Worm (Caenorhabditis elegans) whole organism, mixed stage, embryonic: ENCODE measurements around the gene str-230.

Source experiments
- M03D4.4 ChIP-seq: sonication (generic microtip); optimal IDR thresholded peaks from 2 replicates; lab custom pipeline; 2017; ENCODE audit warnings: mild to moderate bottlenecking, missing genetic modification characterization, missing compliant biosample characterization
- bed-3 ChIP-seq: fragments of 200-800 bp; sonication (Bioruptor generic); optimal IDR thresholded peaks from 3 replicates; lab custom pipeline; 2018; ENCODE audit warnings: mild to moderate bottlenecking, missing genetic modification characterization, moderate library complexity, missing compliant biosample characterization
- blmp-1 ChIP-seq: fragments of 150-350 bp; optimal IDR thresholded peaks from 2 replicates; lab custom pipeline; 2014; ENCODE audit warnings: missing biosample characterization, missing genetic modification characterization
- ceh-39 ChIP-seq: fragments of 150-350 bp; optimal IDR thresholded peaks from 2 replicates; lab custom pipeline; 2014; ENCODE audit warnings: missing biosample characterization, missing genetic modification characterization
- ceh-43 ChIP-seq: fragments of 200-800 bp; sonication (Bioruptor generic); optimal IDR thresholded peaks from 2 replicates; lab custom pipeline; 2018; ENCODE audit warnings: mild to moderate bottlenecking, missing genetic modification characterization, moderate library complexity, missing compliant biosample characterization
- ceh-83 ChIP-seq: fragments of 200-800 bp; sonication (Bioruptor generic); optimal IDR thresholded peaks from 2 replicates; lab custom pipeline; 2018; ENCODE audit warnings: mild to moderate bottlenecking, missing genetic modification characterization, missing compliant biosample characterization
- cnd-1 ChIP-seq: fragments of 200-800 bp; sonication (Bioruptor generic); optimal IDR thresholded peaks from 2 replicates; lab custom pipeline; 2018; ENCODE audit warnings: mild to moderate bottlenecking, missing genetic modification characterization, missing compliant biosample characterization
- drap-1 ChIP-seq: fragments of 200-800 bp; sonication (Bioruptor generic); optimal IDR thresholded peaks from 3 replicates; lab custom pipeline; 2018; ENCODE audit warnings: mild to moderate bottlenecking, missing genetic modification characterization, missing compliant biosample characterization
- elt-1 ChIP-seq: sonication (generic microtip); optimal IDR thresholded peaks from 2 replicates; lab custom pipeline; 2017; ENCODE audit warnings: missing genetic modification characterization, mild to moderate bottlenecking, missing compliant biosample characterization, antibody characterized with exemption, moderate library complexity, borderline replicate concordance; ENCODE audit not compliant: insufficient read depth
- elt-3 ChIP-seq: fragments of 150-350 bp; optimal IDR thresholded peaks from 2 replicates; lab custom pipeline; 2014; ENCODE audit warnings: missing biosample characterization, missing genetic modification characterization
- flh-1 ChIP-seq: fragments of 200-800 bp; sonication (Bioruptor generic); optimal IDR thresholded peaks from 2 replicates; lab custom pipeline; 2018; ENCODE audit warnings: mild to moderate bottlenecking, missing genetic modification characterization, moderate library complexity, missing compliant biosample characterization
- lin-13 ChIP-seq: fragments of 150-350 bp; optimal IDR thresholded peaks from 2 replicates; lab custom pipeline; 2014; ENCODE audit warnings: missing biosample characterization, missing genetic modification characterization
- lin-32 ChIP-seq: fragments of 200-800 bp; sonication (Bioruptor generic); optimal IDR thresholded peaks from 2 replicates; lab custom pipeline; 2018; ENCODE audit warnings: mild to moderate bottlenecking, missing genetic modification characterization, missing compliant biosample characterization
- mab-5 ChIP-seq: fragments of 150-350 bp; optimal IDR thresholded peaks from 2 replicates; lab custom pipeline; 2014; ENCODE audit warnings: missing biosample characterization, missing genetic modification characterization
- mep-1 ChIP-seq: fragments of 150-350 bp; optimal IDR thresholded peaks from 2 replicates; lab custom pipeline; 2017; ENCODE audit warnings: missing biosample characterization, missing genetic modification reagents, missing genetic modification characterization, inconsistent platforms
- mls-2 ChIP-seq: sonication (generic microtip); optimal IDR thresholded peaks from 2 replicates; lab custom pipeline; 2016; ENCODE audit warnings: mild to moderate bottlenecking, missing genetic modification characterization, moderate library complexity, missing compliant biosample characterization
- nhr-12 ChIP-seq: fragments of 150-350 bp; optimal IDR thresholded peaks from 2 replicates; lab custom pipeline; 2014; ENCODE audit warnings: missing biosample characterization, missing genetic modification characterization
- nhr-2 ChIP-seq: fragments of 150-350 bp; optimal IDR thresholded peaks from 2 replicates; lab custom pipeline; 2014; ENCODE audit warnings: missing biosample characterization, missing genetic modification characterization
- nhr-237 ChIP-seq: fragments of 150-350 bp; optimal IDR thresholded peaks from 2 replicates; lab custom pipeline; 2014; ENCODE audit warnings: missing biosample characterization, missing genetic modification characterization
- nhr-28 ChIP-seq: fragments of 150-350 bp; optimal IDR thresholded peaks from 2 replicates; lab custom pipeline; 2014; ENCODE audit warnings: missing biosample characterization, missing genetic modification characterization
- nhr-76 ChIP-seq: sonication (generic microtip); optimal IDR thresholded peaks from 2 replicates; lab custom pipeline; 2017; ENCODE audit warnings: missing biosample characterization, missing genetic modification characterization
- sem-2 ChIP-seq: fragments of 200-800 bp; sonication (Bioruptor generic); optimal IDR thresholded peaks from 2 replicates; lab custom pipeline; 2018; ENCODE audit warnings: mild to moderate bottlenecking, missing genetic modification characterization, missing compliant biosample characterization
- snpc-4 ChIP-seq: fragments of 150-350 bp; optimal IDR thresholded peaks from 2 replicates; lab custom pipeline; 2014; ENCODE audit warnings: missing biosample characterization, missing genetic modification characterization
- sptf-1 ChIP-seq: sonication (generic microtip); optimal IDR thresholded peaks from 2 replicates; lab custom pipeline; 2017; ENCODE audit warnings: mild to moderate bottlenecking, missing genetic modification characterization, moderate library complexity, missing compliant biosample characterization
- tbx-8 ChIP-seq: fragments of 200-800 bp; sonication (Bioruptor generic); optimal IDR thresholded peaks from 2 replicates; lab custom pipeline; 2018; ENCODE audit warnings: mild to moderate bottlenecking, missing genetic modification characterization, moderate library complexity, missing compliant biosample characterization
- unc-120 ChIP-seq: sonication (generic microtip); optimal IDR thresholded peaks from 2 replicates; lab custom pipeline; 2017; ENCODE audit warnings: missing genetic modification characterization, missing compliant biosample characterization; ENCODE audit not compliant: poor library complexity, severe bottlenecking
- unc-39 ChIP-seq: fragments of 150-350 bp; optimal IDR thresholded peaks from 2 replicates; lab custom pipeline; 2014; ENCODE audit warnings: missing biosample characterization, missing genetic modification characterization
- unc-62 ChIP-seq: fragments of 150-350 bp; optimal IDR thresholded peaks from 2 replicates; lab custom pipeline; 2014; ENCODE audit warnings: missing biosample characterization, missing genetic modification reagents, missing genetic modification characterization
- zip-8 ChIP-seq: fragments of 150-350 bp; optimal IDR thresholded peaks from 2 replicates; lab custom pipeline; 2014; ENCODE audit warnings: missing biosample characterization, missing genetic modification characterization
- ztf-11 ChIP-seq: fragments of 150-350 bp; optimal IDR thresholded peaks from 2 replicates; lab custom pipeline; 2014; ENCODE audit warnings: missing biosample characterization, missing genetic modification characterization

Gene str-230

DNA sequence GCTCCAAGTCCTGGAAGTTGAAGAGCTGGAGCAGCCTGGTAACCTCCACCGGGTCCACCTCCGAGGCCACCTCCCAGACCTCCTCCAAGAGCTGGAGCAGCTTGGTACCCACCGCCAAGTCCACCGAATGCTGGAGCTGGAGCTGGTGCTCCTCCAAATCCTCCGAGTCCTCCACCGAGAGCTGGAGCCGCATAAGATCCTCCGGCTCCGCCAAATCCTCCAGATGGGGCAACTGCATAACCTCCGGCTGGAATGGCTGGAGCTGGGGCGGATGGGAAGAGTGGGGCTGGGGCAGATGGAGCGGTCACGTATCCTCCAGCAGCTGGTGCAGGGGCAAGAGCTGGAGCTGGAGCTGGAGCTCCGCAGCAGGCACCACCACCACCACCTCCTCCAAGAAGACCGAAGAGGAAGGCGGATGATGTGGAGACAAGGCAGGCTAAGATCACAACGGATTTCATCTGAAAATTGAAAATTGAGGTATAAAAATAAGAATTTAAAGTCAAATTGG, 30.1 kb upstream of the str-230 start, which contains the start of gene K02E11.10:
Gene K02E11.10 (minus strand): TSS at position 458 of the 508 bp plus-strand sequence.
- TF ChIP-seq zip-8 (tag; lab: Kevin White, UChicago) (no peak), ztf-11 (tag; lab: Kevin White, UChicago) (no peak), ceh-43 (no peak), sptf-1 (tag; lab: Kevin White, UChicago) (no peak), ceh-83 (no peak), tbx-8 (no peak), mls-2 (tag; lab: Kevin White, UChicago) (no peak), nhr-2 (tag; lab: Kevin White, UChicago) (no peak), elt-1 (tag; lab: Kevin White, UChicago) (no peak), bed-3 (GFP tag; lab: Kevin White, UChicago) (no peak)
- TF ChIP-seq, all 35 proteins: peak for 0

DNA sequence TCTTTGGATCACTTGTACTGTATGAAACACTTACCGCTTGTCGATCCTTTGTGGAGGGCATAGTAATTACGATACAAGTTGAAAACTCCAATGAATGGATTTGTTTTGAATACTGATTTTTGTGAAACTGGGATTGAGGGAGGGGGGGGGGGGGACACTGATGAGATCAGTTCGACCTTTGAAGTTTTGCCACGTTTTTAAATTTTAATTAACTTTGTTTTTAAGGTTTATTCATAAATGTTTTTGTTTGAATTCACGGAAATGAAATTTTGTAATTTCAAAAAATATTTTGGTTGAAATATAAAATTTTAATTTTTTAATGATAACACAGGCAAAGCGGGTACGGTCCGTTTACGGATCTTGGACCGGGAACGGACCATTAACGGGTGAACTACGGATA, 25.3 kb upstream of the str-230 start, which contains the start of gene ent-3:
Gene ent-3 (minus strand): TSS at position 101 of the 400 bp plus-strand sequence.
- TF ChIP-seq tbx-8: no peak
- no peak for TF ChIP-seq sem-2 (GFP tag; lab: Kevin White, UChicago)
- no peak for TF ChIP-seq snpc-4 (tag; lab: Kevin White, UChicago)
- TF ChIP-seq elt-1 (tag; lab: Kevin White, UChicago): no peak
- no peak for TF ChIP-seq mls-2 (tag; lab: Kevin White, UChicago)
- TF ChIP-seq sptf-1 (tag; lab: Kevin White, UChicago): no peak
- no peak for TF ChIP-seq nhr-2 (tag; lab: Kevin White, UChicago)
- TF ChIP-seq unc-120: no peak
- TF ChIP-seq nhr-28: no peak
- TF ChIP-seq ceh-39 (tag; lab: Kevin White, UChicago): no peak
- TF ChIP-seq ceh-83: no peak
- no peak for TF ChIP-seq M03D4.4 (tag; lab: Kevin White, UChicago)
- no peak for TF ChIP-seq unc-62
- no peak for TF ChIP-seq mab-5 (tag; lab: Kevin White, UChicago)
- no peak for TF ChIP-seq mep-1

DNA sequence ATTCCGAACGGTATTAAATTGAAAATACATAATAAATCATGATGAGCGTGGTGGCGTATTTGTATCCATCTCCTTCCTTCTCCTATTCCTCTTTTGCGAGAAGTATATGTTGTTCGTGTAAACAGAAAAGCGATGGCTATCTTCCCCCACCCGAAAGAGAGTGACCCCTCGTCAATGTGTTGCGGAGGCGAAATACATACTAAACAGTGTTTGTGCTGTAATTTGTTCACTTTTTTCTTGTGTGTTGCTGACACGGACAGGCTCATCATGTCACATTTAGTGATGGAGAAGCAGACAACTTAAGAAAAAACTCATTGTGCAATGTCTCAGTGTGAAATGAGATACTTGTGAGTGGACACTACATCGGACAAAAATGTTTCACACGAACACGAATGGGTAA, 21.0 kb upstream of the str-230 start:
- TF ChIP-seq nhr-76 (tag; lab: Kevin White, UChicago) (no peak), flh-1 (GFP tag; lab: Kevin White, UChicago) (no peak), mls-2 (tag; lab: Kevin White, UChicago) (no peak), snpc-4 (tag; lab: Kevin White, UChicago) (no peak), ceh-83 (no peak)

- no peak for TF ChIP-seq sem-2 (GFP tag; lab: Kevin White, UChicago)
- TF ChIP-seq nhr-237: no peak
- TF ChIP-seq bed-3 (GFP tag; lab: Kevin White, UChicago): no peak
- TF ChIP-seq nhr-12 (tag; lab: Kevin White, UChicago): no peak
- no peak for TF ChIP-seq elt-3
- no peak for TF ChIP-seq unc-39
- TF ChIP-seq blmp-1 (tag; lab: Kevin White, UChicago): peak; percentile 68
- no peak for TF ChIP-seq lin-32 (GFP tag; lab: Kevin White, UChicago)
- TF ChIP-seq drap-1 (GFP tag; lab: Kevin White, UChicago): no peak
These were observed 20.3 kb upstream of the str-230 start for ce11 chrV:14230788-14231583.

DNA sequence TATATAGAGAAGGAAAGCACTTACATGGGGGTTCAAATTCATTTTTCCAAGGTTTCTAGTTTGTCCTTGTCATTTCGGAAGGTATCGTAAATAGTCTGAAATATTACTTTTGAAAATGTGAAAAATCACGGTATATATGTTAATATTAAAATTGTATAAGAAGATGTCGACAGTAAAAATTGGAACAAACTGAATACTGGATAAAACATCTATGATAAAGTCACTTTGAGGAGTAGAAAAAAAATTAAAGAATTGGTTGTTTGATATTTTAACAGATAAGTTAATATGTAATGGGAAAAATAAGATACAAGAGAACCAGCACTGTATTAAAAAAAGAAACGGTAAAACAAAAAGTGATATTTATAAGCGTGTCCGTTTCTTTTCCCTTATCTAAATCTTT, 15.7 kb upstream of the str-230 start, which contains the start of gene nep-21:
Gene nep-21 (minus strand): TSS at position 101 of the 400 bp plus-strand sequence.
- no peak for TF ChIP-seq lin-32 (GFP tag; lab: Kevin White, UChicago)
- TF ChIP-seq, all 35 proteins: peak for 0

ce11 chrV:14223141-14223540, 12.5 kb upstream of the str-230 start:
- TF ChIP-seq nhr-76 (tag; lab: Kevin White, UChicago) (no peak), unc-120 (no peak), lin-13 (tag; lab: Kevin White, UChicago) (no peak), nhr-12 (tag; lab: Kevin White, UChicago) (no peak), cnd-1 (tag; lab: Kevin White, UChicago) (no peak), unc-62 (no peak), sem-2 (GFP tag; lab: Kevin White, UChicago) (no peak), mep-1 (no peak), lin-32 (GFP tag; lab: Kevin White, UChicago) (no peak), unc-39 (no peak), elt-1 (tag; lab: Kevin White, UChicago) (no peak), blmp-1 (tag; lab: Kevin White, UChicago) (no peak), nhr-2 (tag; lab: Kevin White, UChicago) (no peak)
